Worm (Caenorhabditis elegans) whole organism, L1 larva: ENCODE results near the gene bud-31.

Experiments
- C04F5.9 ChIP-seq: sonication (generic microtip); optimal IDR thresholded peaks from 2 replicates; lab custom pipeline; 2016; ENCODE audit warnings: missing genetic modification characterization, missing compliant biosample characterization
- C16A3.4 ChIP-seq: fragments of 150-350 bp; optimal IDR thresholded peaks from 2 replicates; lab custom pipeline; 2014; ENCODE audit warnings: missing biosample characterization, missing genetic modification characterization
- F16B12.6 ChIP-seq: fragments of 150-350 bp; optimal IDR thresholded peaks from 2 replicates; lab custom pipeline; 2014; ENCODE audit warnings: missing biosample characterization, missing genetic modification characterization
- aha-1 ChIP-seq: fragments of 150-350 bp; optimal IDR thresholded peaks from 2 replicates; lab custom pipeline; 2014; ENCODE audit warnings: missing biosample characterization, missing genetic modification characterization
- aly-2 ChIP-seq: fragments of 150-350 bp; optimal IDR thresholded peaks from 2 replicates; lab custom pipeline; 2014; ENCODE audit warnings: missing biosample characterization, missing genetic modification characterization
- ceh-88 ChIP-seq: fragments of 200-800 bp; sonication (Bioruptor generic); IDR thresholded peaks from 2 replicates; pipeline ENCODE4 v1.3.6; 2022; ENCODE audit warnings: missing genetic modification characterization, missing compliant biosample characterization
- ceh-90 ChIP-seq: sonication (generic microtip); optimal IDR thresholded peaks from 2 replicates; lab custom pipeline; 2016; ENCODE audit warnings: missing genetic modification characterization, missing compliant biosample characterization
- ces-1 ChIP-seq: fragments of 150-350 bp; optimal IDR thresholded peaks from 2 replicates; lab custom pipeline; 2014; ENCODE audit warnings: missing biosample characterization, missing genetic modification reagents, missing genetic modification characterization
- dpl-1 ChIP-seq, 3 experiments: fragments of 150-350 bp in 2 of 3; sonication (generic microtip) in 1 of 3; optimal IDR thresholded peaks; 2 replicates each; lab custom pipeline; 2014 to 2017; ENCODE audit warnings: missing biosample characterization in 3 of 3, missing genetic modification characterization in 3 of 3, missing genetic modification reagents in 3 of 3
- dsc-1 ChIP-seq: sonication (generic microtip); optimal IDR thresholded peaks from 2 replicates; lab custom pipeline; 2016; ENCODE audit warnings: mild to moderate bottlenecking, missing genetic modification characterization, missing compliant biosample characterization
- efl-1 ChIP-seq, 4 experiments: fragments of 150-350 bp; optimal IDR thresholded peaks in 3 of 4; peaks in 1 of 4; 1 replicate in 1 of 4; 2 replicates in 3 of 4; lab custom pipeline; 2014; ENCODE audit warnings: missing biosample characterization in 2 of 4, missing genetic modification characterization in 2 of 4, missing genetic modification reagents in 2 of 4
- egl-13 ChIP-seq: sonication (generic microtip); optimal IDR thresholded peaks from 2 replicates; lab custom pipeline; 2016; ENCODE audit warnings: missing genotype, missing genetic modification reagents, missing genetic modification characterization, missing compliant biosample characterization
- elt-2 ChIP-seq: sonication (generic microtip); optimal IDR thresholded peaks from 2 replicates; lab custom pipeline; 2016; ENCODE audit warnings: missing genetic modification characterization, mild to moderate bottlenecking, inconsistent platforms, missing compliant biosample characterization, missing genetic modification reagents
- elt-3 ChIP-seq, 6 experiments: fragments of 150-350 bp in 1 of 6; sonication (generic microtip); optimal IDR thresholded peaks; 2 replicates each; lab custom pipeline; 2017 to 2018; ENCODE audit warnings: missing biosample characterization in 6 of 6, missing genetic modification characterization in 6 of 6, inconsistent platforms in 1 of 6
- ets-5 ChIP-seq: fragments of 200-800 bp; sonication (Bioruptor generic); IDR thresholded peaks from 2 replicates; pipeline ENCODE4 v1.3.6; 2022; ENCODE audit warnings: missing genetic modification characterization, missing compliant biosample characterization
- fkh-10 ChIP-seq: sonication (generic microtip); optimal IDR thresholded peaks from 2 replicates; lab custom pipeline; 2017; ENCODE audit warnings: missing biosample characterization, missing genetic modification reagents, missing genetic modification characterization
- fkh-8 ChIP-seq: sonication (generic microtip); optimal IDR thresholded peaks from 2 replicates; lab custom pipeline; 2016; ENCODE audit warnings: mild to moderate bottlenecking, missing genetic modification characterization, missing compliant biosample characterization
- grh-1 ChIP-seq: fragments of 200-800 bp; sonication (Bioruptor generic); IDR thresholded peaks from 2 replicates; pipeline ENCODE4 v1.3.6; 2022; ENCODE audit warnings: missing genetic modification reagents, missing genetic modification characterization, missing compliant biosample characterization
- hlh-17 ChIP-seq: fragments of 200-800 bp; sonication (Bioruptor generic); optimal IDR thresholded peaks from 2 replicates; lab custom pipeline; 2018; ENCODE audit warnings: missing genetic modification characterization, mild to moderate bottlenecking, missing compliant biosample characterization, moderate library complexity, borderline replicate concordance
- hlh-4 ChIP-seq: sonication (generic microtip); optimal IDR thresholded peaks from 2 replicates; lab custom pipeline; 2016; ENCODE audit warnings: mild to moderate bottlenecking, missing genetic modification characterization, missing compliant biosample characterization
- hpl-2 ChIP-seq: fragments of 150-350 bp; optimal IDR thresholded peaks from 2 replicates; lab custom pipeline; 2014; ENCODE audit warnings: missing biosample characterization, missing genetic modification reagents, missing genetic modification characterization
- irx-1 ChIP-seq: sonication (generic microtip); optimal IDR thresholded peaks from 2 replicates; lab custom pipeline; 2016; ENCODE audit warnings: missing genetic modification characterization, missing compliant biosample characterization
- isw-1 ChIP-seq: fragments of 200-800 bp; sonication (Bioruptor generic); IDR thresholded peaks from 2 replicates; pipeline ENCODE4 v1.3.6; 2022; ENCODE audit warnings: missing genetic modification characterization, missing compliant biosample characterization
- jun-1 ChIP-seq: fragments of 150-350 bp; optimal IDR thresholded peaks from 2 replicates; lab custom pipeline; 2014; ENCODE audit warnings: missing biosample characterization, missing genetic modification reagents, missing genetic modification characterization
- lin-14 ChIP-seq: fragments of 200-800 bp; sonication (Bioruptor generic); optimal IDR thresholded peaks from 2 replicates; lab custom pipeline; 2018; ENCODE audit warnings: mild to moderate bottlenecking, missing genetic modification characterization, moderate library complexity, missing compliant biosample characterization
- lsy-2 ChIP-seq, 2 experiments: fragments of 150-350 bp; optimal IDR thresholded peaks; 2 replicates each; lab custom pipeline; 2014; ENCODE audit warnings: missing biosample characterization in 2 of 2, missing genetic modification characterization in 2 of 2
- mab-9 ChIP-seq: fragments of 200-800 bp; sonication (Bioruptor generic); IDR thresholded peaks from 2 replicates; pipeline ENCODE4 v1.3.6; 2022; ENCODE audit warnings: missing genetic modification reagents, missing genetic modification characterization, missing compliant biosample characterization
- mdl-1 ChIP-seq, 2 experiments: fragments of 150-350 bp; optimal IDR thresholded peaks; 2 replicates each; lab custom pipeline; 2014 to 2017; ENCODE audit warnings: missing biosample characterization in 2 of 2, missing genetic modification characterization in 2 of 2, inconsistent platforms in 1 of 2
- mef-2 ChIP-seq: fragments of 150-350 bp; optimal IDR thresholded peaks from 2 replicates; lab custom pipeline; 2014; ENCODE audit warnings: missing biosample characterization, missing genetic modification characterization
- mep-1 ChIP-seq: fragments of 150-350 bp; optimal IDR thresholded peaks from 2 replicates; lab custom pipeline; 2014; ENCODE audit warnings: missing biosample characterization, missing genetic modification characterization
- nhr-11 ChIP-seq: fragments of 150-350 bp; optimal IDR thresholded peaks from 2 replicates; lab custom pipeline; 2014; ENCODE audit warnings: missing biosample characterization, missing genetic modification characterization
- nhr-19 ChIP-seq: fragments of 200-800 bp; sonication (Bioruptor generic); conservative IDR thresholded peaks from 2 replicates; pipeline ENCODE4 v1.3.6; 2022; ENCODE audit warnings: missing genetic modification characterization, missing compliant biosample characterization
- nhr-28 ChIP-seq: fragments of 150-350 bp; optimal IDR thresholded peaks from 2 replicates; lab custom pipeline; 2014; ENCODE audit warnings: missing biosample characterization, missing genetic modification characterization
- nhr-47 ChIP-seq: sonication (generic microtip); optimal IDR thresholded peaks from 2 replicates; lab custom pipeline; 2016; ENCODE audit warnings: mild to moderate bottlenecking, missing genetic modification characterization, moderate library complexity, missing compliant biosample characterization
- nhr-71 ChIP-seq: sonication (generic microtip); optimal IDR thresholded peaks from 2 replicates; lab custom pipeline; 2016; ENCODE audit warnings: mild to moderate bottlenecking, missing genetic modification characterization, moderate library complexity, missing compliant biosample characterization
- nhr-84 ChIP-seq: sonication (generic microtip); optimal IDR thresholded peaks from 2 replicates; lab custom pipeline; 2017; ENCODE audit warnings: missing biosample characterization, missing genetic modification characterization
- nhr-85 ChIP-seq: sonication (generic microtip); peaks from one replicate; lab custom pipeline; 2016; ENCODE audit warnings: missing genetic modification characterization, inconsistent platforms, missing compliant biosample characterization
- nhr-90 ChIP-seq: sonication (generic microtip); optimal IDR thresholded peaks from 2 replicates; lab custom pipeline; 2016; ENCODE audit warnings: mild to moderate bottlenecking, missing genetic modification characterization, missing compliant biosample characterization; ENCODE audit not compliant: poor library complexity
- pax-3 ChIP-seq: fragments of 200-800 bp; sonication (Bioruptor generic); optimal IDR thresholded peaks from 2 replicates; lab custom pipeline; 2018; ENCODE audit warnings: mild to moderate bottlenecking, missing genetic modification characterization, moderate library complexity, missing compliant biosample characterization
- rnt-1 ChIP-seq: sonication (generic microtip); optimal IDR thresholded peaks from 2 replicates; lab custom pipeline; 2016; ENCODE audit warnings: mild to moderate bottlenecking, missing genetic modification characterization, moderate library complexity, missing compliant biosample characterization
- snpc-4 ChIP-seq: fragments of 150-350 bp; optimal IDR thresholded peaks from 2 replicates; lab custom pipeline; 2014; ENCODE audit warnings: missing biosample characterization, missing genetic modification characterization
- snu-23 ChIP-seq: sonication (generic microtip); optimal IDR thresholded peaks from 2 replicates; lab custom pipeline; 2016; ENCODE audit warnings: missing genetic modification characterization, missing compliant biosample characterization
- sup-37 ChIP-seq: fragments of 200-800 bp; sonication (Bioruptor generic); optimal IDR thresholded peaks from 2 replicates; lab custom pipeline; 2018; ENCODE audit warnings: mild to moderate bottlenecking, missing genetic modification characterization, missing compliant biosample characterization
- tbx-2 ChIP-seq: sonication (generic microtip); optimal IDR thresholded peaks from 2 replicates; lab custom pipeline; 2016; ENCODE audit warnings: missing genetic modification characterization, missing compliant biosample characterization
- unc-130 ChIP-seq: fragments of 150-350 bp; optimal IDR thresholded peaks from 2 replicates; lab custom pipeline; 2017; ENCODE audit warnings: missing biosample characterization, missing genetic modification characterization, inconsistent platforms
- unc-62 ChIP-seq: fragments of 150-350 bp; optimal IDR thresholded peaks from 2 replicates; lab custom pipeline; 2014; ENCODE audit warnings: missing biosample characterization, missing genetic modification reagents, missing genetic modification characterization
- vab-15 ChIP-seq: sonication (generic microtip); optimal IDR thresholded peaks from 2 replicates; lab custom pipeline; 2017; ENCODE audit warnings: missing genotype, mild to moderate bottlenecking, missing genetic modification characterization, missing compliant biosample characterization
- zag-1 ChIP-seq: fragments of 150-350 bp; optimal IDR thresholded peaks from 2 replicates; lab custom pipeline; 2014; ENCODE audit warnings: missing biosample characterization, missing genetic modification characterization

The bud-31 gene

ce11 chrIII:9665490-9666179 lies 30.7 kb downstream of the bud-31 start (continued):
- TF ChIP-seq nhr-84 (no peak), hlh-4 (tag; lab: Kevin White, UChicago) (no peak), nhr-19 (0 out of 2 replicates have a peak, but pooled peaks have one; percentile 7), mab-9 (GFP tag; lab: Robert Waterston, UW) (no peak), C04F5.9 (tag; lab: Kevin White, UChicago) (no peak), dsc-1 (peak; percentile 6), nhr-47 (peak; percentile 20), mdl-1 (tag; optimal IDR thresholded peaks at IDR 0.05; lab: Kevin White, UChicago) (no peak), ceh-88 (GFP tag; lab: Robert Waterston, UW) (no peak), C16A3.4 (tag; lab: Kevin White, UChicago) (peak; percentile 7), unc-130 (tag; lab: Kevin White, UChicago) (no peak), mep-1 (tag; lab: Kevin White, UChicago) (peak; percentile 57), egl-13 (tag; lab: Kevin White, UChicago) (no peak), lsy-2 (tag; optimal IDR thresholded peaks at IDR 0.05; lab: Kevin White, UChicago) (peak; percentile 11 to 76), tbx-2 (peak; percentile 26), nhr-28 (tag; lab: Kevin White, UChicago) (no peak), unc-62 (GFP tag; lab: Kevin White, UChicago) (no peak), zag-1 (tag; lab: Kevin White, UChicago) (no peak), aly-2 (no peak), elt-2 (tag; lab: Kevin White, UChicago) (peak; percentile 53), sup-37 (no peak), aha-1 (no peak), vab-15 (tag; lab: Kevin White, UChicago) (no peak), efl-1 (optimal IDR thresholded peaks at IDR 0.05; lab: Kevin White, UChicago) (peak; percentile 27 to 39), efl-1 (GFP tag; optimal IDR thresholded peaks at IDR 0.05 in 1 of 2; lab: Kevin White, UChicago) (peak in 1 of 2 experiments; percentile 92), nhr-71 (tag; lab: Kevin White, UChicago) (peak; percentile 69), fkh-8 (tag; lab: Kevin White, UChicago) (peak; percentile 30), hlh-17 (GFP tag; lab: Kevin White, UChicago) (no peak), snu-23 (GFP tag; lab: Kevin White, UChicago) (peak; percentile 67), F16B12.6 (no peak), dpl-1 (GFP tag; optimal IDR thresholded peaks at IDR 0.05; lab: Kevin White, UChicago) (peak; percentile 1 to 18 (median 7)), ceh-90 (tag; lab: Kevin White, UChicago) (no peak), ets-5 (GFP tag; lab: Robert Waterston, UW) (no peak), mef-2 (tag; lab: Kevin White, UChicago) (no peak), hpl-2 (GFP tag; lab: Kevin White, UChicago) (no peak), snpc-4 (tag; lab: Kevin White, UChicago) (no peak), pax-3 (no peak)

- no peak for TF ChIP-seq nhr-90 (tag; lab: Kevin White, UChicago)
- no peak for TF ChIP-seq tbx-2
- TF ChIP-seq lin-14 (GFP tag; lab: Kevin White, UChicago), result peak; percentile 86
- no peak for TF ChIP-seq nhr-11
- peak; percentile 42 for TF ChIP-seq rnt-1 (tag; lab: Kevin White, UChicago)
- no peak for TF ChIP-seq mef-2 (tag; lab: Kevin White, UChicago)
- TF ChIP-seq isw-1 (GFP tag; lab: Robert Waterston, UW), result no peak
- TF ChIP-seq nhr-85 (tag; lab: Kevin White, UChicago), result no peak
- TF ChIP-seq fkh-8 (tag; lab: Kevin White, UChicago), result no peak
- peak in 1 of 6 experiments; percentile 10 for TF ChIP-seq elt-3 (tag; optimal IDR thresholded peaks at IDR 0.05; lab: Kevin White, UChicago)
- no peak for TF ChIP-seq mep-1 (tag; lab: Kevin White, UChicago)
- TF ChIP-seq irx-1, result no peak
- no peak for TF ChIP-seq nhr-84
- TF ChIP-seq ces-1 (GFP tag; lab: Kevin White, UChicago), result peak; percentile 20
- no peak for TF ChIP-seq mab-9 (GFP tag; lab: Robert Waterston, UW)
- peak; percentile 68 for TF ChIP-seq nhr-71 (tag; lab: Kevin White, UChicago)
- TF ChIP-seq jun-1 (tag; lab: Kevin White, UChicago), result no peak
- no peak for TF ChIP-seq grh-1 (GFP tag; lab: Robert Waterston, UW)
- TF ChIP-seq hpl-2 (GFP tag; lab: Kevin White, UChicago), result no peak
- TF ChIP-seq nhr-19, result peak; percentile 48; the same call in 1 of the 2 replicates
- TF ChIP-seq fkh-10 (GFP tag; lab: Kevin White, UChicago), result peak; percentile 93
- TF ChIP-seq hlh-17 (GFP tag; lab: Kevin White, UChicago), result no peak
Measured at ce11 chrIII:9664484-9665221, 31.7 kb downstream of the bud-31 start.
